Worm (Caenorhabditis elegans) whole organism, L4 larva: Measurements from ENCODE around the gene eif-3.B.

ENCODE experiments used
- T20F7.1 ChIP-seq: fragments of 200-800 bp; sonication (Bioruptor generic); optimal IDR thresholded peaks from 2 replicates; lab custom pipeline; 2018; ENCODE audit warnings: mild to moderate bottlenecking, missing genetic modification characterization, missing compliant biosample characterization
- ceh-82 ChIP-seq: sonication (generic microtip); optimal IDR thresholded peaks from 2 replicates; lab custom pipeline; 2017; ENCODE audit warnings: missing biosample characterization, missing genetic modification characterization
- ces-1 ChIP-seq: fragments of 150-350 bp; sonication (generic microtip); optimal IDR thresholded peaks from 4 replicates; lab custom pipeline; 2014; ENCODE audit warnings: missing biosample characterization, missing genetic modification reagents, missing genetic modification characterization
- hif-1 ChIP-seq, 2 experiments: sonication (generic microtip); optimal IDR thresholded peaks; 2 replicates each; lab custom pipeline; 2016 to 2017; ENCODE audit warnings: missing compliant biosample characterization in 2 of 2, missing genetic modification characterization in 2 of 2, missing genetic modification reagents in 2 of 2, missing genotype in 2 of 2, mild to moderate bottlenecking in 1 of 2
- lsy-2 ChIP-seq, 2 experiments: fragments of 150-350 bp in 1 of 2; sonication (generic microtip) in 1 of 2; optimal IDR thresholded peaks; 2 replicates each; lab custom pipeline; 2014 to 2017; ENCODE audit warnings: missing biosample characterization in 2 of 2, missing genetic modification characterization in 2 of 2
- nhr-28 ChIP-seq: fragments of 150-350 bp; optimal IDR thresholded peaks from 2 replicates; lab custom pipeline; 2014; ENCODE audit warnings: missing biosample characterization, missing genetic modification characterization
- snpc-1.2 ChIP-seq: fragments of 200-800 bp; sonication (Bioruptor generic); IDR thresholded peaks from 2 replicates; pipeline ENCODE4 v1.3.6; 2022; ENCODE audit warnings: missing genetic modification reagents, missing genetic modification characterization, missing compliant biosample characterization
- tag-97 ChIP-seq: fragments of 200-800 bp; sonication (Bioruptor generic); IDR thresholded peaks from 2 replicates; pipeline ENCODE4 v1.3.6; 2022; ENCODE audit warnings: missing genetic modification characterization, missing compliant biosample characterization

Gene eif-3.B

DNA sequence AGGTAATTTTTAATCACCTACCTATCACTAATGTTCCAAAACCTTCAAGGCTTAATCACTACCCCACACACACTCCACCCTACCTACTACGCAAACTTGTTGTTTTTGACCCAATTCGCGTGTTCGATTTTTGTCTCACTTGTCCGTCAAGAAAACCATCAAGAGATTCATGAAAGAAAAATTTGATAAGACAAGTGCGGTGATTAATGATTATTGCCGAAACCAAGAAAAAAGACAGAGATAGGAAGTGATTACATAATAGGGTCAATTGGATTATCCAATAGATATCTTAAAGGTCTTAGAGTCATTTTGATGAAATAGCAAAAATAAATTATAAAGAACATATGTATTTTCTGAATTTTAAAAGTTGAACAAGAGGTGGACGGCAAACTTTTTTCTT, 49.0 kb downstream of the eif-3.B start:
- TF ChIP-seq hif-1 (tag; optimal IDR thresholded peaks at IDR 0.05; lab: Kevin White, UChicago) (no peak), T20F7.1 (no peak), ces-1 (GFP tag; lab: Kevin White, UChicago) (no peak), ceh-82 (no peak), snpc-1.2 (GFP tag; lab: Robert Waterston, UW) (no peak), nhr-28 (tag; lab: Kevin White, UChicago) (peak; percentile 49), lsy-2 (tag; optimal IDR thresholded peaks at IDR 0.05; lab: Kevin White, UChicago) (no peak), tag-97 (GFP tag; lab: Robert Waterston, UW) (no peak)
